Fruit fly (Drosophila melanogaster) Kc167 (cell line): ENCODE results near the gene CG31360.

Experiments used
- Sin3A ChIP-seq: fragments of >200 bp; optimal IDR thresholded peaks from 2 replicates; lab custom pipeline; 2018; ENCODE audit warnings: missing external identifiers
- h ChIP-seq: fragments of >200 bp; optimal IDR thresholded peaks from 3 replicates; lab custom pipeline; 2018; ENCODE audit warnings: missing external identifiers
- psq ChIP-seq: fragments of >200 bp; optimal IDR thresholded peaks from 2 replicates; lab custom pipeline; 2017; ENCODE audit warnings: missing external identifiers
- ttk ChIP-seq: sonication (Bioruptor generic); optimal IDR thresholded peaks from 2 replicates; lab custom pipeline; 2017; ENCODE audit warnings: missing external identifiers

DNA sequence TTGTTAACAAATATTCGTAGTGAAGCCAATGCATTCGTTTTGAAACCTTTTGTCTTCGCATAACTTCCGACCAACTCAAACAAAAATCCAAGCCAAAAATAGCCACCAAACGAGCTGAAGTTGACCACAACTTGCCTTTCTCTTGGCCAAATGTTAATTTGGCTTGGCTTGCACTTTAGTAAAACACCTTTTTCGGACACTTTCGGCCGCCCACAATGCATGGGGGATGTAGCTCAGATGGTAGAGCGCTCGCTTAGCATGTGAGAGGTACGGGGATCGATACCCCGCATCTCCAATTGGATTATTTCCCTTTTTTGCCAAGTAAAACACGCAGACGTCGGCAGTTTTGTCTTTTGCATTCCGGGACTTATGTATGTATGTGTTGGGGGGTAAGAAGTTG is 28.0 kb upstream of the CG31360 start:
- no peak for TF ChIP-seq h (lab: Kevin White, UChicago)
- TF ChIP-seq Sin3A (lab: Kevin White, UChicago) = no peak
- no peak for TF ChIP-seq ttk
- TF ChIP-seq psq (lab: Kevin White, UChicago) = no peak
